Fruit fly (Drosophila melanogaster) whole organism, adult: ENCODE measurements around the gene NO66.

Source experiments
- CG11617 ChIP-seq: fragments of 200-800 bp; sonication (Bioruptor generic); optimal IDR thresholded peaks from 2 replicates; lab custom pipeline; 2017; ENCODE audit warnings: mild to moderate bottlenecking, missing biosample characterization, missing genetic modification reagents, missing genetic modification characterization
- CG12768 ChIP-seq: fragments of 200-800 bp; sonication (Bioruptor generic); optimal IDR thresholded peaks from 2 replicates; lab custom pipeline; 2017; ENCODE audit warnings: missing biosample characterization, missing genetic modification characterization, mild to moderate bottlenecking, moderate library complexity, missing genetic modification reagents
- CG7045 ChIP-seq: fragments of 200-800 bp; sonication (Bioruptor generic); optimal IDR thresholded peaks from 2 replicates; lab custom pipeline; 2017; ENCODE audit warnings: missing biosample characterization, mild to moderate bottlenecking, missing genetic modification characterization
- cnc ChIP-seq, 2 experiments: fragments of >200 bp; optimal IDR thresholded peaks; 2 replicates each; lab custom pipeline; 2017
- kay ChIP-seq: fragments of 200-800 bp; sonication (Bioruptor generic); peaks from one replicate; lab custom pipeline; 2016; ENCODE audit warnings: missing biosample characterization, missing genetic modification characterization, borderline replicate concordance
- ovo ChIP-seq: fragments of 200-800 bp; sonication (Bioruptor generic); optimal IDR thresholded peaks from 2 replicates; lab custom pipeline; 2016; ENCODE audit warnings: missing biosample characterization, missing genetic modification characterization

DNA sequence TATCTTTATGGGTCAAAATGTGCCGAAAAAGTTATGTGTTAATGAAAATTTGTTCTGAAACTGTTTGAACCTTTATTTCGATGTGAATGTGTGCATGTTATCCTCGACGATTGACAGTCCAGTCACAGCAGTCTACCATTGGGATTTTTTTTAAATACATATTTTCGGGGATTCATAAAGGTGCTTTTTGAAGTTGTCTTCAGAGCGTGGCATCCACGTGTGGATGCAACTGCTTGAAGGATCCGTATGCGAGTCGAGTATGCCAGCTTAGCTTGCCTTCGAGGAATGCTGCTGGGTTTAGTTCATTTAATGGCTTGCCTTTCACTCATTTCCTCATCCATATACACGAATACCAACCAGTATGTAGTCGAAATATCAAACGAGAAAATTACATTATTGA lies 10.1 kb downstream of the NO66 start, which contains the start of gene CG12693:
- TF ChIP-seq CG12768 (GFP tag; lab: Kevin White, UChicago) = no peak
- no peak for TF ChIP-seq kay (GFP tag; lab: Kevin White, UChicago)
- TF ChIP-seq CG7045 = no peak
- TF ChIP-seq cnc (optimal IDR thresholded peaks at IDR 0.05; lab: Kevin White, UChicago) = no peak
- TF ChIP-seq CG11617 (GFP tag; lab: Kevin White, UChicago) = no peak
- no peak for TF ChIP-seq ovo
